Worm (Caenorhabditis elegans): ENCODE data around the gene F20A1.4.

ce11 chrV:7015872-7016271, 5.8 kb downstream of the F20A1.4 start, which contains the start of gene C33G8.13:
- TF ChIP-seq sea-1 (GFP tag; conservative IDR thresholded peaks at IDR 0.05) (no peak), ceh-36 (tag; optimal IDR thresholded peaks at IDR 0.05) (no peak)

All from whole organism, early embryonic.